Fruit fly (Drosophila melanogaster) whole organism, embryonic: ENCODE measurements around the gene CG43630.

Experiments
- Aef1 ChIP-seq: fragments of 200-800 bp; sonication (Bioruptor generic); IDR thresholded peaks from 3 replicates; pipeline ENCODE4 v1.3.6; 2022; ENCODE audit warnings: missing biosample characterization, missing genetic modification characterization
- B-H1 ChIP-seq: fragments of 200-800 bp; sonication (Bioruptor generic); IDR thresholded peaks from 3 replicates; pipeline ENCODE4 v1.3.6; 2022; ENCODE audit warnings: missing biosample characterization, missing genetic modification characterization
- CG1024 ChIP-seq: fragments of 200-800 bp; sonication (Bioruptor generic); IDR thresholded peaks from 2 replicates; pipeline ENCODE4 v1.3.6; 2022; ENCODE audit warnings: missing biosample characterization, missing genetic modification characterization
- CG10321 ChIP-seq: fragments of 200-800 bp; sonication (Bioruptor generic); IDR thresholded peaks from 2 replicates; pipeline ENCODE4 v1.3.6; 2022; ENCODE audit warnings: missing biosample characterization, missing genetic modification characterization
- CG10959 ChIP-seq: fragments of 200-800 bp; sonication (Bioruptor generic); IDR thresholded peaks from 2 replicates; pipeline ENCODE4 v1.3.6; 2022; ENCODE audit warnings: missing biosample characterization, missing genetic modification characterization
- CG11504 ChIP-seq: fragments of 200-800 bp; sonication (Bioruptor generic); optimal IDR thresholded peaks from 3 replicates; lab custom pipeline; 2019; ENCODE audit warnings: missing biosample characterization, mild to moderate bottlenecking, missing genetic modification characterization, moderate library complexity
- CG13296 ChIP-seq: fragments of 200-800 bp; sonication (Bioruptor generic); optimal IDR thresholded peaks from 3 replicates; lab custom pipeline; 2018; ENCODE audit warnings: missing biosample characterization, mild to moderate bottlenecking, missing genetic modification characterization
- CG15601 ChIP-seq: fragments of 200-800 bp; sonication (Bioruptor generic); optimal IDR thresholded peaks from 3 replicates; lab custom pipeline; 2019; ENCODE audit warnings: missing biosample characterization, mild to moderate bottlenecking, missing genetic modification characterization, moderate library complexity
- CG16813 ChIP-seq: fragments of 200-800 bp; sonication (Bioruptor generic); IDR thresholded peaks from 3 replicates; pipeline ENCODE4 v1.3.6; 2022; ENCODE audit warnings: missing biosample characterization, missing genetic modification characterization; ENCODE audit not compliant: partially characterized antibody
- CG1792 ChIP-seq: fragments of 200-800 bp; sonication (Bioruptor generic); optimal IDR thresholded peaks from 2 replicates; lab custom pipeline; 2016; ENCODE audit warnings: missing biosample characterization, missing genetic modification characterization
- CG18764 ChIP-seq: fragments of 200-800 bp; sonication (Bioruptor generic); optimal IDR thresholded peaks from 3 replicates; lab custom pipeline; 2016; ENCODE audit warnings: missing biosample characterization, missing genetic modification characterization
- CG2202 ChIP-seq: fragments of 200-800 bp; sonication (Bioruptor generic); optimal IDR thresholded peaks from 2 replicates; lab custom pipeline; 2018; ENCODE audit warnings: missing biosample characterization, mild to moderate bottlenecking, missing genetic modification characterization
- CG2889 ChIP-seq: fragments of 200-800 bp; sonication (Bioruptor generic); IDR thresholded peaks from 3 replicates; pipeline ENCODE4 v1.3.6; 2022; ENCODE audit warnings: missing biosample characterization, missing genetic modification characterization
- CG3163 ChIP-seq: fragments of 200-800 bp; sonication (Bioruptor generic); optimal IDR thresholded peaks from 3 replicates; lab custom pipeline; 2016; ENCODE audit warnings: missing biosample characterization, missing genetic modification characterization
- CG5180 ChIP-seq: fragments of 200-800 bp; sonication (Bioruptor generic); optimal IDR thresholded peaks from 3 replicates; lab custom pipeline; 2017; ENCODE audit warnings: missing biosample characterization, missing genetic modification characterization, mild to moderate bottlenecking, moderate library complexity, missing genetic modification reagents
- CG6689 ChIP-seq: fragments of 200-800 bp; sonication (Bioruptor generic); IDR thresholded peaks from 2 replicates; pipeline ENCODE4 v1.3.6; 2022; ENCODE audit warnings: missing biosample characterization, missing genetic modification characterization
- CG6791 ChIP-seq: fragments of 200-800 bp; sonication (Bioruptor generic); IDR thresholded peaks from 3 replicates; pipeline ENCODE4 v1.3.6; 2022; ENCODE audit warnings: missing biosample characterization, missing genetic modification characterization; ENCODE audit not compliant: partially characterized antibody
- CG7987 ChIP-seq: fragments of 200-800 bp; sonication (Bioruptor generic); optimal IDR thresholded peaks from 2 replicates; lab custom pipeline; 2018; ENCODE audit warnings: missing biosample characterization, mild to moderate bottlenecking, missing genetic modification characterization, moderate library complexity
- CG8359 ChIP-seq: fragments of 200-800 bp; sonication (Bioruptor generic); optimal IDR thresholded peaks from 2 replicates; lab custom pipeline; 2017; ENCODE audit warnings: missing biosample characterization, mild to moderate bottlenecking, missing genetic modification characterization, borderline replicate concordance
- CG8765 ChIP-seq: fragments of 200-800 bp; sonication (Bioruptor generic); IDR thresholded peaks from 2 replicates; pipeline ENCODE4 v1.3.6; 2022; ENCODE audit warnings: missing biosample characterization, missing genetic modification characterization
- CG9817 ChIP-seq: fragments of 200-800 bp; sonication (Bioruptor generic); optimal IDR thresholded peaks from 2 replicates; lab custom pipeline; 2018; ENCODE audit warnings: missing biosample characterization, mild to moderate bottlenecking, missing genetic modification characterization, moderate library complexity
- Deaf1 ChIP-seq: fragments of 200-800 bp; optimal IDR thresholded peaks from 3 replicates; lab custom pipeline; 2019; ENCODE audit warnings: missing biosample characterization, mild to moderate bottlenecking, missing genetic modification characterization, moderate library complexity
- Dip2 ChIP-seq: fragments of 200-800 bp; sonication (Bioruptor generic); IDR thresholded peaks from 2 replicates; pipeline ENCODE4 v1.3.6; 2022; ENCODE audit warnings: missing biosample characterization, missing genetic modification characterization
- Hr51 ChIP-seq, 2 experiments: fragments of 200-800 bp; sonication (Bioruptor generic); optimal IDR thresholded peaks; 2 replicates in 1 of 2; 3 replicates in 1 of 2; lab custom pipeline; 2016 to 2018; ENCODE audit warnings: missing biosample characterization in 2 of 2, missing genetic modification characterization in 2 of 2, mild to moderate bottlenecking in 1 of 2, moderate library complexity in 1 of 2
- Nf-YC ChIP-seq: fragments of 200-800 bp; optimal IDR thresholded peaks from 3 replicates; lab custom pipeline; 2019; ENCODE audit warnings: missing biosample characterization, mild to moderate bottlenecking, missing genetic modification characterization, moderate library complexity
- Sox102F ChIP-seq: fragments of 200-800 bp; sonication (Bioruptor generic); optimal IDR thresholded peaks from 2 replicates; lab custom pipeline; 2018; ENCODE audit warnings: missing biosample characterization, mild to moderate bottlenecking, missing genetic modification characterization, moderate library complexity
- Ssrp ChIP-seq: fragments of 200-800 bp; sonication (Bioruptor generic); optimal IDR thresholded peaks from 2 replicates; lab custom pipeline; 2018; ENCODE audit warnings: missing biosample characterization, mild to moderate bottlenecking, missing genetic modification characterization, moderate library complexity
- Trl ChIP-seq, 3 experiments: fragments of >200 bp in 2 of 3; fragments of 200-800 bp in 1 of 3; sonication (Bioruptor generic) in 1 of 3; optimal IDR thresholded peaks; 2 replicates in 1 of 3; 3 replicates in 2 of 3; lab custom pipeline; 2016 to 2017; ENCODE audit warnings: missing biosample characterization in 1 of 3, missing genetic modification characterization in 1 of 3
- Xrp1 ChIP-seq: fragments of 200-800 bp; sonication (Bioruptor generic); IDR thresholded peaks from 2 replicates; pipeline ENCODE4 v1.3.6; 2022; ENCODE audit warnings: missing biosample characterization, missing genetic modification characterization
- ap ChIP-seq: fragments of 200-800 bp; sonication (Bioruptor generic); IDR thresholded peaks from 2 replicates; pipeline ENCODE4 v1.3.6; 2022; ENCODE audit warnings: missing biosample characterization, missing genetic modification characterization
- bigmax ChIP-seq: fragments of 200-800 bp; sonication (Bioruptor generic); optimal IDR thresholded peaks from 2 replicates; lab custom pipeline; 2018; ENCODE audit warnings: missing biosample characterization, mild to moderate bottlenecking, missing genetic modification characterization
- cas ChIP-seq: fragments of 200-800 bp; sonication (Bioruptor generic); IDR thresholded peaks from 2 replicates; pipeline ENCODE4 v1.3.6; 2022; ENCODE audit warnings: missing biosample characterization, missing genetic modification characterization
- chif ChIP-seq, 2 experiments: fragments of 200-800 bp; sonication (Bioruptor generic); optimal IDR thresholded peaks; 3 replicates each; lab custom pipeline; 2016; ENCODE audit warnings: missing biosample characterization in 2 of 2, missing genetic modification characterization in 2 of 2
- ci ChIP-seq: fragments of 200-800 bp; sonication (Bioruptor generic); IDR thresholded peaks from 3 replicates; pipeline ENCODE4 v1.3.6; 2022; ENCODE audit warnings: missing biosample characterization, missing genetic modification characterization
- dm ChIP-seq: fragments of 200-800 bp; sonication (Bioruptor generic); optimal IDR thresholded peaks from 3 replicates; lab custom pipeline; 2016; ENCODE audit warnings: missing biosample characterization, missing genetic modification characterization
- dysf ChIP-seq: fragments of 200-800 bp; sonication (Bioruptor generic); IDR thresholded peaks from 3 replicates; pipeline ENCODE4 v1.3.6; 2022; ENCODE audit warnings: missing biosample characterization, missing genetic modification characterization
- esg ChIP-seq: fragments of 200-800 bp; sonication (Bioruptor generic); conservative IDR thresholded peaks from 2 replicates; pipeline ENCODE4 v1.3.6; 2022; ENCODE audit warnings: missing biosample characterization, missing genetic modification characterization
- eve ChIP-seq, 2 experiments: fragments of >200 bp; optimal IDR thresholded peaks; 2 replicates each; lab custom pipeline; 2017; ENCODE audit warnings: missing biosample characterization in 2 of 2, missing genetic modification characterization in 2 of 2
- ewg ChIP-seq: fragments of 200-800 bp; sonication (Bioruptor generic); optimal IDR thresholded peaks from 3 replicates; lab custom pipeline; 2017; ENCODE audit warnings: mild to moderate bottlenecking, missing biosample characterization, missing genetic modification reagents, missing genetic modification characterization
- ftz-f1 ChIP-seq: fragments of 200-800 bp; sonication (Bioruptor generic); optimal IDR thresholded peaks from 2 replicates; lab custom pipeline; 2016; ENCODE audit warnings: missing biosample characterization, missing genetic modification characterization
- gsb-n ChIP-seq: fragments of 200-800 bp; sonication (Bioruptor generic); optimal IDR thresholded peaks from 3 replicates; lab custom pipeline; 2018; ENCODE audit warnings: missing biosample characterization, mild to moderate bottlenecking, missing genetic modification characterization
- lilli ChIP-seq: fragments of 200-800 bp; sonication (Bioruptor generic); optimal IDR thresholded peaks from 3 replicates; lab custom pipeline; 2016; ENCODE audit warnings: missing biosample characterization, missing genetic modification characterization
- p53 ChIP-seq: fragments of 200-800 bp; sonication (Bioruptor generic); optimal IDR thresholded peaks from 2 replicates; lab custom pipeline; 2016; ENCODE audit warnings: missing biosample characterization, missing genetic modification characterization
- ro ChIP-seq: fragments of 200-800 bp; sonication (Bioruptor generic); IDR thresholded peaks from 2 replicates; pipeline ENCODE4 v1.3.6; 2022; ENCODE audit warnings: missing biosample characterization, missing genetic modification characterization
- salm ChIP-seq: fragments of 200-800 bp; sonication (Bioruptor generic); optimal IDR thresholded peaks from 2 replicates; lab custom pipeline; 2018; ENCODE audit warnings: missing biosample characterization, mild to moderate bottlenecking, missing genetic modification characterization
- slbo ChIP-seq: fragments of 200-800 bp; sonication (Bioruptor generic); IDR thresholded peaks from 2 replicates; pipeline ENCODE4 v1.3.6; 2022; ENCODE audit warnings: missing biosample characterization, missing genetic modification characterization
- so ChIP-seq: fragments of 200-800 bp; sonication (Bioruptor generic); IDR thresholded peaks from 3 replicates; pipeline ENCODE4 v1.3.6; 2022; ENCODE audit warnings: missing biosample characterization, missing genetic modification characterization
- stc ChIP-seq: fragments of 200-800 bp; sonication (Bioruptor generic); IDR thresholded peaks from 2 replicates; pipeline ENCODE4 v1.3.6; 2022; ENCODE audit warnings: missing biosample characterization, missing genetic modification characterization
- wdn ChIP-seq: fragments of 200-800 bp; sonication (Bioruptor generic); IDR thresholded peaks from 2 replicates; pipeline ENCODE4 v1.3.6; 2022; ENCODE audit warnings: missing biosample characterization, missing genetic modification characterization
- z ChIP-seq: fragments of 200-800 bp; sonication (Bioruptor generic); IDR thresholded peaks from 3 replicates; pipeline ENCODE4 v1.3.6; 2022; ENCODE audit warnings: missing biosample characterization, missing genetic modification characterization

The CG43630 gene

DNA sequence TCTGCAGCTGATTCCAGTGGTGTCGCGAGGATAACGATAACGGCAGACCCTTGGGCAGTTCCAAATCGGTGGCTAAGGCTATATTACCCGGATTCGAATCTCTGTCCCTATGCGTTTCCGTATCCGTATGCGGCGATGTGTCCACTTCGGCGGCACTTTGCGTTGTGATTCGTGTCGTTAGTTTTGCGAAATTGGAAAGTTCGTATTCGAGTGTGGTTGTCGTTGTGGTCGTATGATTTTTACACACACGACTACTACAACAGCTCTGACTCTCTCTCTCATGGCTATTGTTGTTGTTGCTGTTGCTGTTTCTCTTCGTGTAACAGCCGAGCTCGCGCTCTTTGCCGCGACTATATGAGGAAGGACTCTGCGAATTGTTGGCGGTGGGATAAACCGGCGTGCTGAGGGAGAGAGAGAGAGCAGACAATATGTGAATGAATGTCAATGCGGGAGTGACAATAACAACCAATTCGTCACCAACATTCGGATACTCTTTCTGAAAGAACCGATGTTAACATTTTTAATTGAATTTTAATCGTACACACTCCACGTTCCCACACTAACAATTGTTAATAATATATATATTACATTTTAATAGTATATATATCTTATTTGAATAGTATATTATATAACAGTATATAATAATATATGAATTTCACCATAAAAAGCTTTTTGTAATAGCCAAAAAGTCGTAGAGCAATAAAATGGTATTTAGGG lies 43.7 kb upstream of the CG43630 start (continued):
- peak; percentile 34; the same call in 1 of the 2 replicates for TF ChIP-seq slbo (GFP tag; lab: Robert Waterston, UW)
- TF ChIP-seq CG2889 = no peak
- TF ChIP-seq Sox102F = peak; percentile 43
- TF ChIP-seq ci (GFP tag; lab: Robert Waterston, UW) = no peak
- TF ChIP-seq z = no peak
- TF ChIP-seq CG11504 (tag; lab: Kevin White, UChicago) = peak; percentile 63
- TF ChIP-seq CG9817 (tag; lab: Kevin White, UChicago) = no peak
- TF ChIP-seq CG5180 (GFP tag; lab: Kevin White, UChicago) = no peak
- no peak for TF ChIP-seq CG1024 (GFP tag; lab: Robert Waterston, UW)
- no peak for TF ChIP-seq CG8359 (GFP tag; lab: Kevin White, UChicago)
- TF ChIP-seq p53 = no peak
- no peak for TF ChIP-seq gsb-n (tag; lab: Kevin White, UChicago)
- TF ChIP-seq CG8765 (GFP tag; lab: Robert Waterston, UW) = no peak
- no peak for TF ChIP-seq ap (GFP tag; lab: Robert Waterston, UW)
- TF ChIP-seq Deaf1 (tag; lab: Kevin White, UChicago) = peak; percentile 99
- TF ChIP-seq ro (GFP tag; lab: Robert Waterston, UW) = no peak
- TF ChIP-seq CG1792 = no peak
- TF ChIP-seq CG7987 (GFP tag; lab: Kevin White, UChicago) = no peak
- peak; percentile 46 for TF ChIP-seq CG13296 (GFP tag; lab: Kevin White, UChicago)
- no peak for TF ChIP-seq wdn (GFP tag; lab: Robert Waterston, UW)
- peak; percentile 11 for TF ChIP-seq lilli (GFP tag; lab: Kevin White, UChicago)
- TF ChIP-seq bigmax (GFP tag; lab: Kevin White, UChicago) = no peak
- TF ChIP-seq ewg (GFP tag; lab: Kevin White, UChicago) = no peak
- no peak for TF ChIP-seq CG10959 (GFP tag; lab: Robert Waterston, UW)
- no peak for TF ChIP-seq esg (GFP tag; lab: Robert Waterston, UW)
- TF ChIP-seq dysf (GFP tag; lab: Robert Waterston, UW) = peak; percentile 47; the same call in 1 of the 3 replicates
- no peak for TF ChIP-seq CG6689
- no peak for TF ChIP-seq dm (GFP tag; lab: Kevin White, UChicago)
- peak; percentile 71 to 90 for TF ChIP-seq Trl (optimal IDR thresholded peaks at IDR 0.05; lab: Kevin White, UChicago)
- TF ChIP-seq Trl (GFP tag; optimal IDR thresholded peaks at IDR 0.05; lab: Kevin White, UChicago) = no peak
- peak; percentile 17 for TF ChIP-seq ftz-f1
- TF ChIP-seq CG18764 (GFP tag; lab: Kevin White, UChicago) = no peak
- no peak for TF ChIP-seq CG16813 (GFP tag; lab: Robert Waterston, UW)
- TF ChIP-seq CG10321 (GFP tag; lab: Robert Waterston, UW) = no peak
- peak; percentile 17; the same call in 2 of the 3 replicates for TF ChIP-seq Aef1 (GFP tag; lab: Robert Waterston, UW)
- no peak for TF ChIP-seq eve (GFP tag; optimal IDR thresholded peaks at IDR 0.05; lab: Kevin White, UChicago)
- peak; percentile 36; the same call in 1 of the 2 replicates for TF ChIP-seq Xrp1 (GFP tag; lab: Robert Waterston, UW)
- peak in 1 of 2 experiments; percentile 67 for TF ChIP-seq Hr51 (GFP tag; optimal IDR thresholded peaks at IDR 0.05; lab: Kevin White, UChicago)
- TF ChIP-seq CG3163 (GFP tag; lab: Kevin White, UChicago) = peak; percentile 86
- no peak for TF ChIP-seq B-H1 (GFP tag; lab: Robert Waterston, UW)
- TF ChIP-seq CG15601 (tag; lab: Kevin White, UChicago) = peak; percentile 1
- TF ChIP-seq chif (GFP tag; optimal IDR thresholded peaks at IDR 0.05; lab: Kevin White, UChicago) = no peak
- TF ChIP-seq cas (GFP tag; lab: Robert Waterston, UW) = no peak
- TF ChIP-seq salm (tag; lab: Kevin White, UChicago) = no peak
- no peak for TF ChIP-seq Ssrp (tag; lab: Kevin White, UChicago)
- TF ChIP-seq CG2202 (tag; lab: Kevin White, UChicago) = no peak
- TF ChIP-seq so (GFP tag; lab: Robert Waterston, UW) = no peak
- TF ChIP-seq CG6791 (GFP tag; lab: Robert Waterston, UW) = no peak
- peak; percentile 30; the same call in 1 of the 2 replicates for TF ChIP-seq stc (GFP tag; lab: Robert Waterston, UW)
- no peak for TF ChIP-seq Dip2 (GFP tag; lab: Robert Waterston, UW)
- no peak for TF ChIP-seq Nf-YC (tag; lab: Kevin White, UChicago)
